Worm (Caenorhabditis elegans): Measurements from ENCODE around the gene sel-13.

- TF ChIP-seq him-1 (tag; optimal IDR thresholded peaks at IDR 0.05) (no peak), dao-5 (tag; optimal IDR thresholded peaks at IDR 0.05) (no peak)
Observed at ce11 chrIII:4687134-4687533, 12.9 kb downstream of the sel-13 start.
